Worm (Caenorhabditis elegans): ENCODE data around the gene npr-24.

- TF ChIP-seq sdz-12 (GFP tag; optimal IDR thresholded peaks at IDR 0.05): no peak
- no peak for TF ChIP-seq mxl-2 (GFP tag; conservative IDR thresholded peaks at IDR 0.05)
- TF ChIP-seq nhr-11 (tag; optimal IDR thresholded peaks at IDR 0.05): no peak
- no peak for TF ChIP-seq lim-7 (GFP tag; IDR thresholded peaks at IDR 0.05)
- TF ChIP-seq mep-1 (tag; optimal IDR thresholded peaks at IDR 0.05): no peak
- no peak for TF ChIP-seq hlh-30 (tag; optimal IDR thresholded peaks at IDR 0.05; ENCODE audit: insufficient read depth)
- no peak for TF ChIP-seq ztf-7 (tag; optimal IDR thresholded peaks at IDR 0.05)
- TF ChIP-seq dpl-1 (GFP tag; optimal IDR thresholded peaks at IDR 0.05): no peak
- no peak for TF ChIP-seq aly-2 (tag; optimal IDR thresholded peaks at IDR 0.05)
Measured at ce11 chrX:17528068-17528467, 41.4 kb upstream of the npr-24 start, which contains the start of gene sup-10.

All from whole organism, L4 larva.